Worm (Caenorhabditis elegans): ENCODE measurements around the gene srd-2.

DNA sequence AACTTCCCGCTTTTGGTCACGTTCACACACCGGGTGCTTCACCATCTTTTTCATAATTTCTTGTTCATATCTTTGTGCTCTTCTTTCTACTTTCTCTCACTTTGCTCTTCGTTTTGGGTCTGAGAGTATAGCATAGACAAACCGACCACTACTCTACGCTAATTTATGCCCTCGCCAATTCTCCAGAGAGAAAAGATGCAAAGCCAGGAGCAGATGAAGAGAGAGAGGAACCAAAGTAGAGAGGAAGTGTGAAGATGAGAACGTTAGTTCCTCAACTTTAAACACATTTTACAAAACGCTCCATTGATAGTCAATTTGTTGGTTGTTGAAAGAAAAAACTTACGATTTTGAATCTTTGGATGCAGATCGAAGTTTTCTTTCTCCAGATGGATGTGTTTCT is 20.0 kb downstream of the srd-2 start:
- TF ChIP-seq tbx-2 (tag; optimal IDR thresholded peaks at IDR 0.05) (no peak), pros-1 (tag; optimal IDR thresholded peaks at IDR 0.05) (no peak), sox-4 (tag; optimal IDR thresholded peaks at IDR 0.05) (no peak), unc-86 (tag; optimal IDR thresholded peaks at IDR 0.05) (no peak), pag-3 (tag; optimal IDR thresholded peaks at IDR 0.05; ENCODE audit: borderline replicate concordance) (no peak), elt-4 (tag; optimal IDR thresholded peaks at IDR 0.05) (no peak), rnt-1 (tag; optimal IDR thresholded peaks at IDR 0.05) (no peak), nhr-232 (tag; optimal IDR thresholded peaks at IDR 0.05) (no peak), elt-2 (tag; optimal IDR thresholded peaks at IDR 0.05) (no peak), odd-2 (tag; optimal IDR thresholded peaks at IDR 0.05) (no peak), unc-42 (tag; optimal IDR thresholded peaks at IDR 0.05) (no peak)
